Fruit fly (Drosophila melanogaster) whole organism, embryonic: ENCODE measurements around the gene Sgs5.

Experiments
- Atf-2 ChIP-seq: fragments of 200-800 bp; sonication (Bioruptor generic); optimal IDR thresholded peaks from 2 replicates; lab custom pipeline; 2016; ENCODE audit warnings: missing biosample characterization, missing genetic modification characterization
- CG10462 ChIP-seq: fragments of 200-800 bp; sonication (Bioruptor generic); optimal IDR thresholded peaks from 2 replicates; lab custom pipeline; 2016; ENCODE audit warnings: missing biosample characterization, missing genetic modification characterization
- CG10979 ChIP-seq: fragments of 200-800 bp; sonication (Bioruptor generic); optimal IDR thresholded peaks from 2 replicates; lab custom pipeline; 2018; ENCODE audit warnings: missing biosample characterization, mild to moderate bottlenecking, missing genetic modification characterization, moderate library complexity
- CG12744 ChIP-seq: fragments of 200-800 bp; sonication (Bioruptor generic); optimal IDR thresholded peaks from 2 replicates; lab custom pipeline; 2016; ENCODE audit warnings: missing biosample characterization, missing genetic modification characterization
- CG1603 ChIP-seq: fragments of 200-800 bp; sonication (Bioruptor generic); optimal IDR thresholded peaks from 2 replicates; lab custom pipeline; 2019; ENCODE audit warnings: missing biosample characterization, mild to moderate bottlenecking, missing genetic modification characterization, moderate library complexity
- CG16779 ChIP-seq: fragments of 200-800 bp; sonication (Bioruptor generic); IDR thresholded peaks from 2 replicates; pipeline ENCODE4 v1.3.6; 2022; ENCODE audit warnings: missing biosample characterization, missing genetic modification characterization
- CG17829 ChIP-seq: fragments of 200-800 bp; optimal IDR thresholded peaks from 2 replicates; lab custom pipeline; 2019; ENCODE audit warnings: missing biosample characterization, mild to moderate bottlenecking, missing genetic modification characterization, moderate library complexity
- CG18262 ChIP-seq: fragments of 200-800 bp; optimal IDR thresholded peaks from 3 replicates; lab custom pipeline; 2019; ENCODE audit warnings: missing biosample characterization, mild to moderate bottlenecking, missing genetic modification characterization, moderate library complexity
- CG1832 ChIP-seq: fragments of 200-800 bp; sonication (Bioruptor generic); optimal IDR thresholded peaks from 2 replicates; lab custom pipeline; 2017; ENCODE audit warnings: missing biosample characterization, mild to moderate bottlenecking, missing genetic modification characterization, inconsistent platforms
- CG18476 ChIP-seq: fragments of 200-800 bp; sonication (Bioruptor generic); optimal IDR thresholded peaks from 2 replicates; lab custom pipeline; 2016; ENCODE audit warnings: missing biosample characterization, mild to moderate bottlenecking, missing genetic modification characterization
- CG2120 ChIP-seq: fragments of 200-800 bp; sonication (Bioruptor generic); optimal IDR thresholded peaks from 3 replicates; lab custom pipeline; 2016; ENCODE audit warnings: missing biosample characterization, missing genetic modification characterization
- CG2712 ChIP-seq: fragments of 200-800 bp; optimal IDR thresholded peaks from 3 replicates; lab custom pipeline; 2019; ENCODE audit warnings: missing biosample characterization, mild to moderate bottlenecking, missing genetic modification characterization, moderate library complexity
- CG4360 ChIP-seq: fragments of 200-800 bp; sonication (Bioruptor generic); IDR thresholded peaks from 2 replicates; pipeline ENCODE4 v1.3.6; 2022; ENCODE audit warnings: missing biosample characterization, missing genetic modification characterization
- CG4424 ChIP-seq: fragments of 200-800 bp; sonication (Bioruptor generic); optimal IDR thresholded peaks from 3 replicates; lab custom pipeline; 2016; ENCODE audit warnings: missing biosample characterization, missing genetic modification characterization
- CG4854 ChIP-seq: fragments of 200-800 bp; sonication (Bioruptor generic); optimal IDR thresholded peaks from 2 replicates; lab custom pipeline; 2016; ENCODE audit warnings: missing biosample characterization, missing genetic modification characterization, inconsistent platforms
- CG6689 ChIP-seq: fragments of 200-800 bp; sonication (Bioruptor generic); IDR thresholded peaks from 2 replicates; pipeline ENCODE4 v1.3.6; 2022; ENCODE audit warnings: missing biosample characterization, missing genetic modification characterization
- CG6813 ChIP-seq: fragments of 200-800 bp; sonication (Bioruptor generic); optimal IDR thresholded peaks from 2 replicates; lab custom pipeline; 2017; ENCODE audit warnings: missing biosample characterization, missing genetic modification characterization, mild to moderate bottlenecking, moderate library complexity, missing genetic modification reagents
- CG8290 ChIP-seq, 3 experiments: fragments of 200-800 bp; sonication (Bioruptor generic); optimal IDR thresholded peaks; 2 replicates each; lab custom pipeline; 2016 to 2019; ENCODE audit warnings: missing biosample characterization in 3 of 3, missing genetic modification characterization in 3 of 3, mild to moderate bottlenecking in 2 of 3, moderate library complexity in 1 of 3
- Chrac-16 ChIP-seq: fragments of 200-800 bp; sonication (Bioruptor generic); optimal IDR thresholded peaks from 3 replicates; lab custom pipeline; 2016; ENCODE audit warnings: missing biosample characterization, missing genetic modification characterization
- Dfd ChIP-seq, 2 experiments: fragments of >200 bp; optimal IDR thresholded peaks; 2 replicates each; lab custom pipeline; 2017; ENCODE audit warnings: missing biosample characterization in 2 of 2, missing genetic modification characterization in 2 of 2
- Dip3 ChIP-seq: fragments of 200-800 bp; sonication (Bioruptor generic); optimal IDR thresholded peaks from 3 replicates; lab custom pipeline; 2016; ENCODE audit warnings: missing biosample characterization, missing genetic modification characterization
- Doc3 ChIP-seq: fragments of 200-800 bp; sonication (Bioruptor generic); IDR thresholded peaks from 3 replicates; pipeline ENCODE4 v1.3.6; 2022; ENCODE audit warnings: missing biosample characterization, missing genetic modification characterization; ENCODE audit not compliant: partially characterized antibody
- E2f1 ChIP-seq: fragments of 200-800 bp; sonication (Bioruptor generic); IDR thresholded peaks from 2 replicates; pipeline ENCODE4 v1.3.6; 2022; ENCODE audit warnings: missing biosample characterization, missing genetic modification characterization
- Eip74EF ChIP-seq, 2 experiments: fragments of 200-800 bp in 1 of 2; fragments of >200 bp in 1 of 2; sonication (Bioruptor generic) in 1 of 2; optimal IDR thresholded peaks; 2 replicates each; lab custom pipeline; 2017 to 2019; ENCODE audit warnings: missing biosample characterization in 2 of 2, missing genetic modification characterization in 2 of 2, mild to moderate bottlenecking in 1 of 2, moderate library complexity in 1 of 2
- Hey ChIP-seq: fragments of 200-800 bp; sonication (Bioruptor generic); optimal IDR thresholded peaks from 3 replicates; lab custom pipeline; 2018; ENCODE audit warnings: missing biosample characterization, mild to moderate bottlenecking, missing genetic modification characterization
- Hr3 ChIP-seq: fragments of 200-800 bp; sonication (Bioruptor generic); optimal IDR thresholded peaks from 3 replicates; lab custom pipeline; 2016; ENCODE audit warnings: missing biosample characterization, missing genetic modification characterization
- Mrtf ChIP-seq: fragments of 200-800 bp; sonication (Bioruptor generic); IDR thresholded peaks from 3 replicates; pipeline ENCODE4 v1.3.6; 2022; ENCODE audit warnings: missing biosample characterization, missing genetic modification characterization
- NK7.1 ChIP-seq: fragments of 200-800 bp; sonication (Bioruptor generic); optimal IDR thresholded peaks from 3 replicates; lab custom pipeline; 2016; ENCODE audit warnings: missing biosample characterization, missing genetic modification characterization
- Trl ChIP-seq, 3 experiments: fragments of >200 bp in 2 of 3; fragments of 200-800 bp in 1 of 3; sonication (Bioruptor generic) in 1 of 3; optimal IDR thresholded peaks; 2 replicates in 1 of 3; 3 replicates in 2 of 3; lab custom pipeline; 2016 to 2017; ENCODE audit warnings: missing biosample characterization in 1 of 3, missing genetic modification characterization in 1 of 3
- Xrp1 ChIP-seq: fragments of 200-800 bp; sonication (Bioruptor generic); IDR thresholded peaks from 2 replicates; pipeline ENCODE4 v1.3.6; 2022; ENCODE audit warnings: missing biosample characterization, missing genetic modification characterization
- YL-1 ChIP-seq: fragments of 200-800 bp; sonication (Bioruptor generic); optimal IDR thresholded peaks from 3 replicates; lab custom pipeline; 2017; ENCODE audit warnings: missing biosample characterization, mild to moderate bottlenecking, missing genetic modification characterization
- abd-A ChIP-seq: fragments of 200-800 bp; sonication (Bioruptor generic); optimal IDR thresholded peaks from 3 replicates; lab custom pipeline; 2019; ENCODE audit warnings: missing biosample characterization, mild to moderate bottlenecking, missing genetic modification characterization, moderate library complexity
- bigmax ChIP-seq: fragments of 200-800 bp; sonication (Bioruptor generic); optimal IDR thresholded peaks from 2 replicates; lab custom pipeline; 2018; ENCODE audit warnings: missing biosample characterization, mild to moderate bottlenecking, missing genetic modification characterization
- corto ChIP-seq: fragments of 200-800 bp; sonication (Bioruptor generic); optimal IDR thresholded peaks from 2 replicates; lab custom pipeline; 2016; ENCODE audit warnings: missing biosample characterization, mild to moderate bottlenecking, missing genetic modification characterization, moderate library complexity
- dmrt11E ChIP-seq: fragments of 200-800 bp; sonication (Bioruptor generic); optimal IDR thresholded peaks from 3 replicates; lab custom pipeline; 2018; ENCODE audit warnings: missing biosample characterization, mild to moderate bottlenecking, missing genetic modification characterization, moderate library complexity
- dpn ChIP-seq, 2 experiments: fragments of 200-800 bp; sonication (Bioruptor generic); optimal IDR thresholded peaks; 3 replicates each; lab custom pipeline; 2016; ENCODE audit warnings: missing biosample characterization in 2 of 2, missing genetic modification characterization in 2 of 2
- gsb-n ChIP-seq: fragments of 200-800 bp; sonication (Bioruptor generic); optimal IDR thresholded peaks from 3 replicates; lab custom pipeline; 2018; ENCODE audit warnings: missing biosample characterization, mild to moderate bottlenecking, missing genetic modification characterization
- lola ChIP-seq, 3 experiments: fragments of >200 bp in 2 of 3; fragments of 200-800 bp in 1 of 3; sonication (Bioruptor generic) in 1 of 3; optimal IDR thresholded peaks; 2 replicates each; lab custom pipeline; 2017 to 2019; ENCODE audit warnings: missing biosample characterization in 3 of 3, missing genetic modification characterization in 3 of 3, mild to moderate bottlenecking in 1 of 3, moderate library complexity in 1 of 3
- phol ChIP-seq: fragments of 200-800 bp; sonication (Bioruptor generic); optimal IDR thresholded peaks from 3 replicates; lab custom pipeline; 2018; ENCODE audit warnings: missing biosample characterization, mild to moderate bottlenecking, missing genetic modification characterization, moderate library complexity
- prd ChIP-seq, 3 experiments: fragments of >200 bp in 2 of 3; fragments of 200-800 bp in 1 of 3; sonication (Bioruptor generic) in 1 of 3; optimal IDR thresholded peaks in 2 of 3; IDR thresholded peaks in 1 of 3; 2 replicates in 2 of 3; 3 replicates in 1 of 3; pipeline versions ENCODE4 v1.3.6 to Lab custom; 2017 to 2022; ENCODE audit warnings: missing biosample characterization in 1 of 3, missing genetic modification characterization in 1 of 3
- pros ChIP-seq: fragments of 200-800 bp; sonication (Bioruptor generic); optimal IDR thresholded peaks from 3 replicates; lab custom pipeline; 2019; ENCODE audit warnings: missing biosample characterization, mild to moderate bottlenecking, missing genetic modification characterization, moderate library complexity
- sens ChIP-seq: fragments of 200-800 bp; sonication (Bioruptor generic); peaks from one replicate; lab custom pipeline; 2016; ENCODE audit warnings: missing biosample characterization, missing genetic modification characterization
- sob ChIP-seq: fragments of 200-800 bp; sonication (Bioruptor generic); IDR thresholded peaks from 2 replicates; pipeline ENCODE4 v1.3.6; 2022; ENCODE audit warnings: missing biosample characterization, missing genetic modification characterization
- tin ChIP-seq: fragments of 200-800 bp; sonication (Bioruptor generic); optimal IDR thresholded peaks from 3 replicates; lab custom pipeline; 2016; ENCODE audit warnings: missing biosample characterization, missing genetic modification characterization
- toy ChIP-seq: fragments of 200-800 bp; sonication (Bioruptor generic); IDR thresholded peaks from 2 replicates; pipeline ENCODE4 v1.3.6; 2022; ENCODE audit warnings: missing biosample characterization, missing genetic modification characterization
- tup ChIP-seq: fragments of 200-800 bp; sonication (Bioruptor generic); optimal IDR thresholded peaks from 2 replicates; lab custom pipeline; 2016; ENCODE audit warnings: missing biosample characterization, mild to moderate bottlenecking, missing genetic modification characterization, moderate library complexity
- yki ChIP-seq: fragments of >200 bp; optimal IDR thresholded peaks from 3 replicates; lab custom pipeline; 2018
- zfh2 ChIP-seq: fragments of 200-800 bp; sonication (Bioruptor generic); optimal IDR thresholded peaks from 2 replicates; lab custom pipeline; 2016; ENCODE audit warnings: missing biosample characterization, missing genetic modification characterization

Gene Sgs5

DNA sequence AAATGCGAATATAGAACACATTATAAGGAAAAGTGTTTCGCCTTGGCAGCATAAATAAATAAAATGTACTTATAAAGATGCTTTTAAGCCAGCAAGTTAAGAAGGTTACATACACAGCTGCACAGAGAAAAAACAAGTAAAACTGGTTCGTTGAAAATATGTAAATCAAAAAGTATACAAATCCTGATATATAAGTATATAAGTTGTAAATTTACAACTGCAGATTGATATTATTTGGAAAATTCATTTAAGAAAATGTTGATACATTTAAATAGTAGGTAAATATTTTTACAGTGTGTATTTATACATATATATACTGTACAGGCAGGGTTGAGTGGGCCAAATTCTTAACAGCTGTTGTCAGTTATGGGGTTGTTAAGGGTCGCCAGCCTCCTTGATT lies 30.3 kb upstream of the Sgs5 start:
- TF ChIP-seq sens (GFP tag; lab: Kevin White, UChicago) (peak; percentile 76), CG17829 (tag; lab: Kevin White, UChicago) (peak; percentile 26), toy (GFP tag; lab: Robert Waterston, UW) (no peak), CG16779 (GFP tag; lab: Robert Waterston, UW) (no peak), lola (GFP tag; optimal IDR thresholded peaks at IDR 0.05; lab: Kevin White, UChicago) (peak in 1 of 3 experiments; percentile 29), CG10462 (GFP tag; lab: Kevin White, UChicago) (no peak), CG18476 (GFP tag; lab: Kevin White, UChicago) (no peak), CG6813 (GFP tag; lab: Kevin White, UChicago) (no peak), Hr3 (GFP tag; lab: Kevin White, UChicago) (no peak), Doc3 (GFP tag; lab: Robert Waterston, UW) (no peak), CG18262 (tag; lab: Kevin White, UChicago) (peak; percentile 51), CG12744 (GFP tag; lab: Kevin White, UChicago) (no peak), CG6689 (0 out of 2 replicates have a peak, but pooled peaks have one; percentile 8), tup (GFP tag; lab: Kevin White, UChicago) (no peak), gsb-n (tag; lab: Kevin White, UChicago) (peak; percentile 8), corto (GFP tag; lab: Kevin White, UChicago) (no peak), dmrt11E (peak; percentile 44), tin (GFP tag; lab: Kevin White, UChicago) (no peak), YL-1 (GFP tag; lab: Kevin White, UChicago) (no peak), Dip3 (GFP tag; lab: Kevin White, UChicago) (no peak), Eip74EF (GFP tag; optimal IDR thresholded peaks at IDR 0.05; lab: Kevin White, UChicago) (no peak), CG2712 (tag; lab: Kevin White, UChicago) (peak; percentile 52), E2f1 (0 out of 2 replicates have a peak, but pooled peaks have one; percentile 9), phol (tag; lab: Kevin White, UChicago) (peak; percentile 14), sob (GFP tag; lab: Robert Waterston, UW) (no peak), dpn (GFP tag; optimal IDR thresholded peaks at IDR 0.05; lab: Kevin White, UChicago) (no peak), Atf-2 (GFP tag; lab: Kevin White, UChicago) (no peak), zfh2 (GFP tag; lab: Kevin White, UChicago) (no peak), CG1603 (tag; lab: Kevin White, UChicago) (no peak), Chrac-16 (GFP tag; lab: Kevin White, UChicago) (no peak), CG4424 (GFP tag; lab: Kevin White, UChicago) (peak; percentile 13), CG10979 (peak; percentile 42), Xrp1 (GFP tag; lab: Robert Waterston, UW) (peak; percentile 49; the same call in 1 of the 2 replicates), CG8290 (GFP tag; optimal IDR thresholded peaks at IDR 0.05; lab: Kevin White, UChicago) (no peak), CG8290 (tag; optimal IDR thresholded peaks at IDR 0.05; lab: Kevin White, UChicago) (no peak), prd (optimal IDR thresholded peaks at IDR 0.05; lab: Kevin White, UChicago) (no peak), prd (GFP tag; IDR thresholded peaks at IDR 0.05; lab: Robert Waterston, UW) (peak; percentile 49; the same call in 1 of the 3 replicates)

DNA sequence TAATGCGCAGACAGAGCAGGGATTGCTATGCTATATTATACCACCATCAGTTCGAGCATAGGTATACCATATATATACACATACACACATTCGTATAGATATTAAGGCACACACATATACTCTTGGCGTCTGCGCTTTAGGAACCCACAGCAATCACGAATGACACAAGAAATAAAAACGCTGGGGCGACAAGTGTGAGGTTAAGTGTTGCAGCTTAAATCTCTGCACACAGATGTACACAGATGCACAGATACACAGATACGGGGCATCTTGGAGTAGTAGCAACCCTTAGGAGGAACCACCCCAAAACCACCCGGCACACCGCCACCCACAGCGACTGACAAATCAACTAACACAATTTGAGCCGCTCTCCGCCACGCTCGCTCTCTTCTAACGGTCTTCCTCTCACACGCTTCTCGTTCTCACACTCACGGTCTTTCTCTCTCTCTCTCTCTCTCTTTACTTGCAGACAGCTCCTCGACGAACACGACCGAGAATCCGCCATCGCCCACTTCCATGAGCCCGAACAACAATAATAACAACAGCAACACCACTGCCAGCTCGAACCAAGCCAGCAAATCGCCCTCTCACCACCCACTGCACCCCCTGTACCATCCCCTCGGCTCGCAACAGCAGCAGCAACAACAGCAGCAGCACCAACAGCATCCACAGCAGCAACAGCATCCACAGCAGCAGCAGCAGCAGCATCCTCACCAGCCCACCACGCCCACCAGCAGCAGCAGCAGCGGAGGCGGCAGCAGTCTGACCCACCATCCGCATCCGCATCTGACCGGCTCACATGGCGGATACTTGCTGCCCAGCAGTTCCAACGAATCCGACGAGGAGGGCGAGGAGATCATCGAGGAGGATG lies 28.3 kb upstream of the Sgs5 start:
- TF ChIP-seq CG4854 (GFP tag; lab: Kevin White, UChicago) (no peak), CG1832 (GFP tag; lab: Kevin White, UChicago) (peak; percentile 34), yki (lab: Kevin White, UChicago) (peak; percentile 65), NK7.1 (no peak), abd-A (tag; lab: Kevin White, UChicago) (peak; percentile 81), Hey (tag; lab: Kevin White, UChicago) (no peak), Dfd (GFP tag; optimal IDR thresholded peaks at IDR 0.05; lab: Kevin White, UChicago) (peak in 1 of 2 experiments; percentile 65), Mrtf (no peak), bigmax (peak; percentile 70), Trl (optimal IDR thresholded peaks at IDR 0.05; lab: Kevin White, UChicago) (peak; percentile 79 to 88), Trl (GFP tag; optimal IDR thresholded peaks at IDR 0.05; lab: Kevin White, UChicago) (no peak), CG2120 (no peak), CG4360 (GFP tag; lab: Robert Waterston, UW) (peak; percentile 65), pros (GFP tag; lab: Kevin White, UChicago) (peak; percentile 49)
